Worm (Caenorhabditis elegans) whole organism, mixed stage, embryonic: Measurements from ENCODE around the gene srh-220.

Source experiments
- ceh-83 ChIP-seq: fragments of 200-800 bp; sonication (Bioruptor generic); optimal IDR thresholded peaks from 2 replicates; lab custom pipeline; 2018; ENCODE audit warnings: mild to moderate bottlenecking, missing genetic modification characterization, missing compliant biosample characterization
- nhr-12 ChIP-seq: fragments of 150-350 bp; optimal IDR thresholded peaks from 2 replicates; lab custom pipeline; 2014; ENCODE audit warnings: missing biosample characterization, missing genetic modification characterization
- nhr-2 ChIP-seq: fragments of 150-350 bp; optimal IDR thresholded peaks from 2 replicates; lab custom pipeline; 2014; ENCODE audit warnings: missing biosample characterization, missing genetic modification characterization
- nhr-76 ChIP-seq: sonication (generic microtip); optimal IDR thresholded peaks from 2 replicates; lab custom pipeline; 2017; ENCODE audit warnings: missing biosample characterization, missing genetic modification characterization
- snpc-4 ChIP-seq: fragments of 150-350 bp; optimal IDR thresholded peaks from 2 replicates; lab custom pipeline; 2014; ENCODE audit warnings: missing biosample characterization, missing genetic modification characterization
- tbx-8 ChIP-seq: fragments of 200-800 bp; sonication (Bioruptor generic); optimal IDR thresholded peaks from 2 replicates; lab custom pipeline; 2018; ENCODE audit warnings: mild to moderate bottlenecking, missing genetic modification characterization, moderate library complexity, missing compliant biosample characterization
- unc-39 ChIP-seq: fragments of 150-350 bp; optimal IDR thresholded peaks from 2 replicates; lab custom pipeline; 2014; ENCODE audit warnings: missing biosample characterization, missing genetic modification characterization
- ztf-11 ChIP-seq: fragments of 150-350 bp; optimal IDR thresholded peaks from 2 replicates; lab custom pipeline; 2014; ENCODE audit warnings: missing biosample characterization, missing genetic modification characterization

DNA sequence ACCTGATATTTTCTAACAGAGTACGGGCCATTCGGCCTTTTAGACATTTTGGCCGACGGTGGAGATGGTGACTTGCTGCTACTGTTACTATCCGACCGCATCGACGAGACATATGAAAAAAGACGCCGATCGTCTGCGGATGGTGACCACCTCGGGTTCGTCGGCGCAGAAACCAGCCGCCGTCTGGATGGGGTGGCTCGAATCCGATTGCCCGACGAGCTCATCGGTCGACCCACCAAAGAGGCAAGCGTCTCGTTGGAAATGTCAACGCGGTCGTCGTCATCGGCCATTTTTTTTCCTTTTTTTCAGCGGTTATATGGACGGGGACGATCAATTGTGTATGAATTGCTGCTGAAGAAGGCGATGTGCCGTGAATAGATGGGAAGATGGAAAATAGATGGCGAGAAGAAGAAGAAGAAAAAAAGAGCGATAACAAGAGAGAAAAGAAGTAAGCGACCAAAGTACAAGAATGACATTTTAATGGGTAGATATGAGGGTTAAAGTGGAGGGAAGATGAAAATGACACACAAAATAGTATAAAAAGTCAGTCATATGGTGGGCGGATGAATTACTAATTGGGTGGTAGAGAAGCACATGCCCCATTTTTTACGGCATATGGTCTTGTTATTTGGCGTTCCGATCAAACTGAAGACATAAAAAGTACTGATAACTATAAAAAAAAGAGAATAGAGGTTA is 41.0 kb upstream of the srh-220 start:
- TF ChIP-seq tbx-8 (GFP tag; lab: Kevin White, UChicago) (no peak), snpc-4 (tag; lab: Kevin White, UChicago) (no peak), ztf-11 (tag; lab: Kevin White, UChicago) (no peak), nhr-76 (tag; lab: Kevin White, UChicago) (no peak), nhr-12 (no peak), ceh-83 (GFP tag; lab: Kevin White, UChicago) (no peak), unc-39 (tag; lab: Kevin White, UChicago) (no peak), nhr-2 (tag; lab: Kevin White, UChicago) (no peak)
